Fruit fly (Drosophila melanogaster): Measurements from ENCODE around the gene CG32320.

The CG32320 gene

dm6 chr3L:1410369-1411107, 12.2 kb downstream of the CG32320 start, which contains the start of gene CG9168:
CG9168 (plus strand) TSS chr3L:1411057.
- TF ChIP-seq ss (GFP tag; optimal IDR thresholded peaks at IDR 0.05), result peak in 1 of 2 experiments; percentile 17
- TF ChIP-seq CG10631 (GFP tag; optimal IDR thresholded peaks at IDR 0.05), result no peak

dm6 chr3L:1414032-1414431, 15.6 kb downstream of the CG32320 start:
- TF ChIP-seq CG11902 (GFP tag; optimal IDR thresholded peaks at IDR 0.05) (no peak), acj6 (GFP tag; optimal IDR thresholded peaks at IDR 0.05) (peak; percentile 68), Sox15 (GFP tag; optimal IDR thresholded peaks at IDR 0.05) (no peak), CG15336 (GFP tag; IDR thresholded peaks at IDR 0.05) (peak; percentile 33; the same call in 1 of the 2 replicates), CG3032 (tag; optimal IDR thresholded peaks at IDR 0.05) (peak; percentile 64), CG8632 (GFP tag; optimal IDR thresholded peaks at IDR 0.05) (peak; percentile 56), salr (GFP tag; optimal IDR thresholded peaks at IDR 0.05) (peak in 1 of 2 experiments; percentile 76), CG6276 (GFP tag; optimal IDR thresholded peaks at IDR 0.05) (no peak), net (GFP tag; optimal IDR thresholded peaks at IDR 0.05) (peak; percentile 61), achi (GFP tag; optimal IDR thresholded peaks at IDR 0.05) (no peak), CG6792 (GFP tag; optimal IDR thresholded peaks at IDR 0.05) (peak; percentile 60), Sox102F (GFP tag; optimal IDR thresholded peaks at IDR 0.05) (peak; percentile 40), fd85E (GFP tag; optimal IDR thresholded peaks at IDR 0.05) (no peak), fd59A (GFP tag; optimal IDR thresholded peaks at IDR 0.05) (peak; percentile 54), CG4318 (GFP tag; optimal IDR thresholded peaks at IDR 0.05) (peak; percentile 3), Lpt (GFP tag; optimal IDR thresholded peaks at IDR 0.05) (no peak), pdm3 (GFP tag; optimal IDR thresholded peaks at IDR 0.05) (peak; percentile 63), Hr4 (GFP tag; optimal IDR thresholded peaks at IDR 0.05) (peak; percentile 19), CG10631 (GFP tag; optimal IDR thresholded peaks at IDR 0.05) (peak; percentile 58), CG16779 (tag; optimal IDR thresholded peaks at IDR 0.05) (peak; percentile 11), Smox (GFP tag; optimal IDR thresholded peaks at IDR 0.05) (peak; percentile 12), CG11294 (GFP tag; IDR thresholded peaks at IDR 0.05) (no peak), CG34406 (GFP tag; optimal IDR thresholded peaks at IDR 0.05) (peak; percentile 53), Gug (GFP tag; IDR thresholded peaks at IDR 0.05) (no peak), OdsH (GFP tag; optimal IDR thresholded peaks at IDR 0.05) (peak; percentile 57), ss (GFP tag; optimal IDR thresholded peaks at IDR 0.05) (peak; percentile 37 to 40), CG8319 (GFP tag; optimal IDR thresholded peaks at IDR 0.05) (peak; percentile 12), CG8119 (GFP tag; IDR thresholded peaks at IDR 0.05) (no peak), vri (GFP tag; optimal IDR thresholded peaks at IDR 0.05) (peak; percentile 18), CG31627 (GFP tag; optimal IDR thresholded peaks at IDR 0.05) (peak; percentile 32), Eip93F (GFP tag; optimal IDR thresholded peaks at IDR 0.05) (no peak), Ets96B (tag; optimal IDR thresholded peaks at IDR 0.05) (no peak), Sox14 (GFP tag; optimal IDR thresholded peaks at IDR 0.05) (peak; percentile 52), dac (GFP tag; optimal IDR thresholded peaks at IDR 0.05) (no peak), CG6163 (GFP tag; IDR thresholded peaks at IDR 0.05) (peak; percentile 77; the same call in 2 of the 3 replicates), Hr39 (GFP tag; optimal IDR thresholded peaks at IDR 0.05) (peak; percentile 22), Eip78C (GFP tag) (peak; percentile 73), Eip75B (GFP tag; optimal IDR thresholded peaks at IDR 0.05) (peak; percentile 56), Met (GFP tag; optimal IDR thresholded peaks at IDR 0.05) (peak; percentile 39), CG10669 (GFP tag; optimal IDR thresholded peaks at IDR 0.05) (no peak), CG9139 (GFP tag; optimal IDR thresholded peaks at IDR 0.05) (no peak), CG6854 (GFP tag; optimal IDR thresholded peaks at IDR 0.05) (no peak), lz (GFP tag; optimal IDR thresholded peaks at IDR 0.05) (peak; percentile 38), esn (GFP tag; optimal IDR thresholded peaks at IDR 0.05) (peak; percentile 42), fkh (GFP tag; optimal IDR thresholded peaks at IDR 0.05) (no peak), CG6808 (GFP tag; optimal IDR thresholded peaks at IDR 0.05) (no peak), dsx (GFP tag; optimal IDR thresholded peaks at IDR 0.05; ENCODE audit: poor library complexity, severe bottlenecking) (peak; percentile 61), CG32006 (GFP tag; optimal IDR thresholded peaks at IDR 0.05) (peak; percentile 15)

All from whole organism, prepupa.